Fruit fly (Drosophila melanogaster): ENCODE results near the gene CG7878.

- TF ChIP-seq CTCF (optimal IDR thresholded peaks at IDR 0.05) (no peak), CG8478 (optimal IDR thresholded peaks at IDR 0.05) (no peak)
Measured at dm6 chr3R:8120338-8120662, 2.2 kb upstream of the CG7878 start.
